Worm (Caenorhabditis elegans) whole organism, mixed stage, embryonic: ENCODE measurements around the gene zhit-3.

Experiments used
- M03D4.4 ChIP-seq: sonication (generic microtip); optimal IDR thresholded peaks from 2 replicates; lab custom pipeline; 2017; ENCODE audit warnings: mild to moderate bottlenecking, missing genetic modification characterization, missing compliant biosample characterization
- bed-3 ChIP-seq: fragments of 200-800 bp; sonication (Bioruptor generic); optimal IDR thresholded peaks from 3 replicates; lab custom pipeline; 2018; ENCODE audit warnings: mild to moderate bottlenecking, missing genetic modification characterization, moderate library complexity, missing compliant biosample characterization
- blmp-1 ChIP-seq: fragments of 150-350 bp; optimal IDR thresholded peaks from 2 replicates; lab custom pipeline; 2014; ENCODE audit warnings: missing biosample characterization, missing genetic modification characterization
- ceh-39 ChIP-seq: fragments of 150-350 bp; optimal IDR thresholded peaks from 2 replicates; lab custom pipeline; 2014; ENCODE audit warnings: missing biosample characterization, missing genetic modification characterization
- ceh-43 ChIP-seq: fragments of 200-800 bp; sonication (Bioruptor generic); optimal IDR thresholded peaks from 2 replicates; lab custom pipeline; 2018; ENCODE audit warnings: mild to moderate bottlenecking, missing genetic modification characterization, moderate library complexity, missing compliant biosample characterization
- ceh-83 ChIP-seq: fragments of 200-800 bp; sonication (Bioruptor generic); optimal IDR thresholded peaks from 2 replicates; lab custom pipeline; 2018; ENCODE audit warnings: mild to moderate bottlenecking, missing genetic modification characterization, missing compliant biosample characterization
- ces-1 ChIP-seq: fragments of 150-350 bp; optimal IDR thresholded peaks from 2 replicates; lab custom pipeline; 2014; ENCODE audit warnings: missing biosample characterization, missing genetic modification reagents, missing genetic modification characterization
- cnd-1 ChIP-seq: fragments of 200-800 bp; sonication (Bioruptor generic); optimal IDR thresholded peaks from 2 replicates; lab custom pipeline; 2018; ENCODE audit warnings: mild to moderate bottlenecking, missing genetic modification characterization, missing compliant biosample characterization
- drap-1 ChIP-seq: fragments of 200-800 bp; sonication (Bioruptor generic); optimal IDR thresholded peaks from 3 replicates; lab custom pipeline; 2018; ENCODE audit warnings: mild to moderate bottlenecking, missing genetic modification characterization, missing compliant biosample characterization
- elt-1 ChIP-seq: sonication (generic microtip); optimal IDR thresholded peaks from 2 replicates; lab custom pipeline; 2017; ENCODE audit warnings: missing genetic modification characterization, mild to moderate bottlenecking, missing compliant biosample characterization, antibody characterized with exemption, moderate library complexity, borderline replicate concordance; ENCODE audit not compliant: insufficient read depth
- elt-3 ChIP-seq: fragments of 150-350 bp; optimal IDR thresholded peaks from 2 replicates; lab custom pipeline; 2014; ENCODE audit warnings: missing biosample characterization, missing genetic modification characterization
- flh-1 ChIP-seq: fragments of 200-800 bp; sonication (Bioruptor generic); optimal IDR thresholded peaks from 2 replicates; lab custom pipeline; 2018; ENCODE audit warnings: mild to moderate bottlenecking, missing genetic modification characterization, moderate library complexity, missing compliant biosample characterization
- ham-2 ChIP-seq: fragments of 200-800 bp; sonication (Bioruptor generic); optimal IDR thresholded peaks from 2 replicates; lab custom pipeline; 2018; ENCODE audit warnings: mild to moderate bottlenecking, missing genetic modification characterization, missing compliant biosample characterization
- hlh-1 ChIP-seq: fragments of 150-350 bp; optimal IDR thresholded peaks from 2 replicates; lab custom pipeline; 2014; ENCODE audit warnings: missing biosample characterization, missing genetic modification reagents, missing genetic modification characterization
- lin-13 ChIP-seq: fragments of 150-350 bp; optimal IDR thresholded peaks from 2 replicates; lab custom pipeline; 2014; ENCODE audit warnings: missing biosample characterization, missing genetic modification characterization
- lin-32 ChIP-seq: fragments of 200-800 bp; sonication (Bioruptor generic); optimal IDR thresholded peaks from 2 replicates; lab custom pipeline; 2018; ENCODE audit warnings: mild to moderate bottlenecking, missing genetic modification characterization, missing compliant biosample characterization
- lsy-2 ChIP-seq: fragments of 150-350 bp; optimal IDR thresholded peaks from 2 replicates; lab custom pipeline; 2014; ENCODE audit warnings: missing biosample characterization, missing genetic modification characterization
- mab-5 ChIP-seq: fragments of 150-350 bp; optimal IDR thresholded peaks from 2 replicates; lab custom pipeline; 2014; ENCODE audit warnings: missing biosample characterization, missing genetic modification characterization
- mep-1 ChIP-seq: fragments of 150-350 bp; optimal IDR thresholded peaks from 2 replicates; lab custom pipeline; 2017; ENCODE audit warnings: missing biosample characterization, missing genetic modification reagents, missing genetic modification characterization, inconsistent platforms
- mls-2 ChIP-seq: sonication (generic microtip); optimal IDR thresholded peaks from 2 replicates; lab custom pipeline; 2016; ENCODE audit warnings: mild to moderate bottlenecking, missing genetic modification characterization, moderate library complexity, missing compliant biosample characterization
- nhr-12 ChIP-seq: fragments of 150-350 bp; optimal IDR thresholded peaks from 2 replicates; lab custom pipeline; 2014; ENCODE audit warnings: missing biosample characterization, missing genetic modification characterization
- nhr-237 ChIP-seq: fragments of 150-350 bp; optimal IDR thresholded peaks from 2 replicates; lab custom pipeline; 2014; ENCODE audit warnings: missing biosample characterization, missing genetic modification characterization
- nhr-28 ChIP-seq: fragments of 150-350 bp; optimal IDR thresholded peaks from 2 replicates; lab custom pipeline; 2014; ENCODE audit warnings: missing biosample characterization, missing genetic modification characterization
- nhr-76 ChIP-seq: sonication (generic microtip); optimal IDR thresholded peaks from 2 replicates; lab custom pipeline; 2017; ENCODE audit warnings: missing biosample characterization, missing genetic modification characterization
- pha-4 ChIP-seq: fragments of 150-350 bp; optimal IDR thresholded peaks from 2 replicates; lab custom pipeline; 2018; ENCODE audit warnings: missing biosample characterization, missing genetic modification reagents, missing genetic modification characterization
- sem-2 ChIP-seq: fragments of 200-800 bp; sonication (Bioruptor generic); optimal IDR thresholded peaks from 2 replicates; lab custom pipeline; 2018; ENCODE audit warnings: mild to moderate bottlenecking, missing genetic modification characterization, missing compliant biosample characterization
- snpc-4 ChIP-seq: fragments of 150-350 bp; optimal IDR thresholded peaks from 2 replicates; lab custom pipeline; 2014; ENCODE audit warnings: missing biosample characterization, missing genetic modification characterization
- sptf-1 ChIP-seq: sonication (generic microtip); optimal IDR thresholded peaks from 2 replicates; lab custom pipeline; 2017; ENCODE audit warnings: mild to moderate bottlenecking, missing genetic modification characterization, moderate library complexity, missing compliant biosample characterization
- tbx-8 ChIP-seq: fragments of 200-800 bp; sonication (Bioruptor generic); optimal IDR thresholded peaks from 2 replicates; lab custom pipeline; 2018; ENCODE audit warnings: mild to moderate bottlenecking, missing genetic modification characterization, moderate library complexity, missing compliant biosample characterization
- unc-120 ChIP-seq: sonication (generic microtip); optimal IDR thresholded peaks from 2 replicates; lab custom pipeline; 2017; ENCODE audit warnings: missing genetic modification characterization, missing compliant biosample characterization; ENCODE audit not compliant: poor library complexity, severe bottlenecking
- unc-39 ChIP-seq: fragments of 150-350 bp; optimal IDR thresholded peaks from 2 replicates; lab custom pipeline; 2014; ENCODE audit warnings: missing biosample characterization, missing genetic modification characterization
- unc-62 ChIP-seq: fragments of 150-350 bp; optimal IDR thresholded peaks from 2 replicates; lab custom pipeline; 2014; ENCODE audit warnings: missing biosample characterization, missing genetic modification reagents, missing genetic modification characterization
- zip-8 ChIP-seq: fragments of 150-350 bp; optimal IDR thresholded peaks from 2 replicates; lab custom pipeline; 2014; ENCODE audit warnings: missing biosample characterization, missing genetic modification characterization
- ztf-11 ChIP-seq: fragments of 150-350 bp; optimal IDR thresholded peaks from 2 replicates; lab custom pipeline; 2014; ENCODE audit warnings: missing biosample characterization, missing genetic modification characterization

zhit-3 gene

DNA sequence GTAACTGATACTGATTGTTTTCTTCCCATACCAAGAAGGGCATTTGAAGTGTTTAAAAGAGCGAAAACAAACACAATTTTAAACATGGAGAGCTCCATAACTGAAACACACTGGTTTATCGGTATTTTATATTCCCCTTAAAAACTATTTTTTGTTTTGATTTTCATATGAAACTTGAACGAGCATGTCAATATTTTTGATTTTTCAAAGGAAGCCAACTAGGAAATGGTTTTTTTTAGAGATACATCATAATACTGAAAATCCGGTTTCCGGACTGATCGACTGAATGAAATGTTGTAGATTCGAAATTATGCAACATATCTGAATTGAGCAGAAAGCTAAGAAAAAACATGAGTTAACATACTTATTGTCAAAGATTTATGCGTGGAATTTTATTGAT is 15.4 kb upstream of the zhit-3 start, which contains the start of gene ttr-19:
TSS of gene ttr-19 (minus strand) at position 101 of the 400 bp plus-strand sequence.
- TF ChIP-seq nhr-12 (tag; lab: Kevin White, UChicago) (no peak), unc-62 (GFP tag; lab: Kevin White, UChicago) (no peak), sem-2 (GFP tag; lab: Kevin White, UChicago) (no peak), mls-2 (tag; lab: Kevin White, UChicago) (no peak), cnd-1 (tag; lab: Kevin White, UChicago) (no peak), M03D4.4 (tag; lab: Kevin White, UChicago) (no peak), lin-32 (GFP tag; lab: Kevin White, UChicago) (no peak), pha-4 (no peak), snpc-4 (tag; lab: Kevin White, UChicago) (no peak), elt-3 (tag; lab: Kevin White, UChicago) (no peak), blmp-1 (tag; lab: Kevin White, UChicago) (no peak)

DNA sequence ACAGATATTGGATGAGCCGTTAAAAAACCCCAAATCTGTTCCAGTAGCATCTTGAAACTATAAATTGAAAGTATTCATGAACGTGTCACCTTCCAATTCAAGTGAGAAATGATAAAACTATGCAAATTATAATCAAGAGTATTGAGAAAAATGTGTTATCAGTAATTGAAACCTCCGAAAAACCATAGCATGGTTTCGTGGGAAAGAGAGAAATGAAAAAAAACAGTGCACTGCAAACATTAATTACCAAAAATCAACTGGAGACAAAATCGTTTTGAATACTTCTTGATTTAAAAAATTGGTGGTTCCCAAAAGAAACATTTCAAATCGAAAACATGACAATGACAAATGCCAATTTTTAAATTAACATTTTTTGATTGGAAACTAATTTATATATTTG is 13.7 kb upstream of the zhit-3 start, which contains the start of gene daf-36:
TSS of gene daf-36 (minus strand) at position 101 of the 400 bp plus-strand sequence.
- TF ChIP-seq elt-3 (tag; lab: Kevin White, UChicago) (no peak), lin-13 (tag; lab: Kevin White, UChicago) (no peak), elt-1 (tag; lab: Kevin White, UChicago) (no peak), ztf-11 (tag; lab: Kevin White, UChicago) (no peak), nhr-28 (no peak), bed-3 (GFP tag; lab: Kevin White, UChicago) (no peak), lin-32 (GFP tag; lab: Kevin White, UChicago) (no peak), lsy-2 (tag; lab: Kevin White, UChicago) (no peak), unc-39 (tag; lab: Kevin White, UChicago) (no peak), cnd-1 (tag; lab: Kevin White, UChicago) (no peak)
- TF ChIP-seq, all 35 proteins: peak for 0

DNA sequence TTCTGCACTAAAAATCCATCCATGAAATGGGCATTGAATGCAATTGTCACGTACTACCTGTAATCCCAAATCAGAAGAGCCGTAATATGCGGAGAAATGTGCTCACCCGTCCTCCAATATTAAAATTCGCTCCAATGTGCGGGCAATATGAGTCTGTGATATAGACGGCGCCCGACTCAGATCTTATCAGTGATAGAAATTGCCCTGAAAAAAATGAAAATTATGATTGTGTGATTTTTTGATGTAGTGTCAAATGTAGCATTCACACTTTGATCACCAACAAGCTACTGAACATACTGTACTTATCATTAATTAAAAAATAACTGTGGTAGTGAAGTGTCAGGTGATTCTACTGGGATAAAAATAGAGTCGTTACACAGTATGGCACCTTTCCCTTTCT is 12.7 kb upstream of the zhit-3 start:
- TF ChIP-seq ces-1 (GFP tag; lab: Kevin White, UChicago), result no peak
- no peak for TF ChIP-seq unc-120 (tag; lab: Kevin White, UChicago)
- TF ChIP-seq lin-13 (tag; lab: Kevin White, UChicago), result no peak
- no peak for TF ChIP-seq ceh-43
- TF ChIP-seq unc-39 (tag; lab: Kevin White, UChicago), result no peak
- no peak for TF ChIP-seq lsy-2 (tag; lab: Kevin White, UChicago)
- no peak for TF ChIP-seq ham-2 (GFP tag; lab: Kevin White, UChicago)
- TF ChIP-seq, all 35 proteins: peak for 0

DNA sequence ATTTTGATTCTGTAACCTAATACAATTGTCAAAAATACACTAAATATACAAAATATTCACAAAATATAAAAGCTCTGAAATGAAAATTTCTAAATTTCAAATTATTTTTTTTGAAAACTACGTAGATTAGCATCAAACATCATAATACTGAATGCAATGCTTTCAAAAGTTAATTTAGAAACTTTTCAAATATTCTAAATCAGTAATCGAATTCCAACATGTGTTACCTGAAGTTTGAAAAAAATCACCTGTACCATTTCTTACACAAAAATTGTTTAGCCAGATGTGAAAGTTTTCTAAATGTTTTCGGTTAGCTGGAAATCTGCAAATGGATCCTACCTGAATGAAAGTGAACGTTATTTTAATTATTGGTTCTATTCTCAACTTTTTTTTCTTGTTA is 10.1 kb upstream of the zhit-3 start, which contains the start of gene C12D8.20:
TSS of gene C12D8.20 (plus strand) at position 301 of the 400 bp plus-strand sequence.
- no peak for TF ChIP-seq M03D4.4 (tag; lab: Kevin White, UChicago)
- no peak for TF ChIP-seq nhr-12 (tag; lab: Kevin White, UChicago)
- TF ChIP-seq ham-2 (GFP tag; lab: Kevin White, UChicago), result no peak
- no peak for TF ChIP-seq nhr-76 (tag; lab: Kevin White, UChicago)
- no peak for TF ChIP-seq tbx-8 (GFP tag; lab: Kevin White, UChicago)
- TF ChIP-seq nhr-28, result no peak
- TF ChIP-seq bed-3 (GFP tag; lab: Kevin White, UChicago), result no peak
- TF ChIP-seq cnd-1 (tag; lab: Kevin White, UChicago), result no peak
- TF ChIP-seq mep-1 (tag; lab: Kevin White, UChicago), result no peak
- TF ChIP-seq mab-5 (tag; lab: Kevin White, UChicago), result no peak
- no peak for TF ChIP-seq lsy-2 (tag; lab: Kevin White, UChicago)
- no peak for TF ChIP-seq zip-8
- no peak for TF ChIP-seq blmp-1 (tag; lab: Kevin White, UChicago)
- TF ChIP-seq pha-4, result no peak
- TF ChIP-seq hlh-1, result no peak
- no peak for TF ChIP-seq unc-120 (tag; lab: Kevin White, UChicago)
- TF ChIP-seq drap-1 (GFP tag; lab: Kevin White, UChicago), result no peak
- no peak for TF ChIP-seq ceh-83 (GFP tag; lab: Kevin White, UChicago)
- no peak for TF ChIP-seq sptf-1

DNA sequence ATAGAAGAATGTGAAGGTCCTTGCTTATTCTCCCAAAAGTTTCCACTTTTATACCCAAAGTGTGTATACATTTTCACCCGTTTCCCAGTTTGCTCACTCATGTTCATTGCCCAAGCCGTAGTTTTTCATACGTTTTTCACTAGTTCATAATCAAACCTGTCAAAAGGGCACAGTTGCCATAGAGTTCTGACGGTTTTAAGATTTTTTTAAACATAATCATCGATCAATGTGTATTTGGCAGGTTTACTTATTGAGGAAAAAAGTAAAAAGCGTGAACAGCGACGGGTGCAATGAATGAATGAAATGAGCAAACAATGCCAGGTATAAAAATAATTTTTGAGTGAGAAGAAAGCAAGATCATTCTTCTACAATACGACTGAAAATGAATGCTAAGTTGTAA is 9.4 kb upstream of the zhit-3 start, which contains the start of the genes fipr-5 and fipr-9:
TSS of gene fipr-5 (minus strand) at position 101 of the 400 bp plus-strand sequence.
TSS of gene fipr-9 (plus strand) at position 346 of the 400 bp plus-strand sequence.
- TF ChIP-seq sptf-1 (no peak), flh-1 (GFP tag; lab: Kevin White, UChicago) (no peak), sem-2 (GFP tag; lab: Kevin White, UChicago) (no peak), ces-1 (GFP tag; lab: Kevin White, UChicago) (no peak), M03D4.4 (tag; lab: Kevin White, UChicago) (no peak), ceh-39 (tag; lab: Kevin White, UChicago) (no peak), mls-2 (tag; lab: Kevin White, UChicago) (no peak), nhr-237 (tag; lab: Kevin White, UChicago) (no peak), nhr-12 (tag; lab: Kevin White, UChicago) (no peak), nhr-76 (tag; lab: Kevin White, UChicago) (no peak), lin-32 (GFP tag; lab: Kevin White, UChicago) (no peak), mab-5 (tag; lab: Kevin White, UChicago) (no peak), hlh-1 (no peak)
